Worm (Caenorhabditis elegans): ENCODE measurements around the gene srx-97.

ce11 chrII:3626872-3627271 is 42.3 kb downstream of the srx-97 start, which contains the start of gene M151.3:
- TF ChIP-seq C16A3.4 (tag; optimal IDR thresholded peaks at IDR 0.05) (no peak), fos-1 (tag; optimal IDR thresholded peaks at IDR 0.05) (no peak), ama-1 (optimal IDR thresholded peaks at IDR 0.05) (no peak), ceh-90 (tag; optimal IDR thresholded peaks at IDR 0.05) (no peak), lsy-2 (tag; optimal IDR thresholded peaks at IDR 0.05) (no peak), zag-1 (tag; optimal IDR thresholded peaks at IDR 0.05) (no peak), pax-3 (tag; optimal IDR thresholded peaks at IDR 0.05) (no peak), lin-39 (tag; optimal IDR thresholded peaks at IDR 0.05) (no peak), nhr-11 (tag; optimal IDR thresholded peaks at IDR 0.05) (no peak), fkh-8 (tag; optimal IDR thresholded peaks at IDR 0.05) (no peak)
